Worm (Caenorhabditis elegans): ENCODE measurements around the gene C30G7.5.

The C30G7.5 gene

DNA sequence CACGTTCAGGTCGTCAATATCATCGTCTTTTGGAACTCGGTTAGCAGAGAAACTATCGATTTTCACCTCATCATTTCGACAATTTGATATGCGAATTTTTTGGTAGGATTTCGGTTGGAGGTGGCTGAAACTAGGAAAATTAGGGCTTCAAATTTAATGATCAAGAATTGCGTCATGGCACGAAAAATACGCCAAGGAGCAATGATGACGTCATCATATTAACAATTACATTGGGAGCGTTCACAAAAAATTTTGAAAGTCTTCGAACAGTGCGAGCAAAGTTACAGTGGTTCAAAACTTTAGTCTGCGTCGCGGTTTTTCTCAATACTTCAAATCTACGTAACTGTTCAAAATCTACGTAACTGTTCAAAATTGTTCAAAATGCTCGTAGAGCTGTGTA, 11.6 kb downstream of the C30G7.5 start:
- TF ChIP-seq nhr-28 (tag; optimal IDR thresholded peaks at IDR 0.05) (no peak), ham-2 (GFP tag; optimal IDR thresholded peaks at IDR 0.05) (no peak), bed-3 (GFP tag; optimal IDR thresholded peaks at IDR 0.05) (no peak), zip-8 (tag; optimal IDR thresholded peaks at IDR 0.05) (peak; percentile 96), lin-32 (GFP tag; optimal IDR thresholded peaks at IDR 0.05) (no peak), nhr-237 (tag; optimal IDR thresholded peaks at IDR 0.05) (no peak), lin-13 (tag; optimal IDR thresholded peaks at IDR 0.05) (no peak)

DNA sequence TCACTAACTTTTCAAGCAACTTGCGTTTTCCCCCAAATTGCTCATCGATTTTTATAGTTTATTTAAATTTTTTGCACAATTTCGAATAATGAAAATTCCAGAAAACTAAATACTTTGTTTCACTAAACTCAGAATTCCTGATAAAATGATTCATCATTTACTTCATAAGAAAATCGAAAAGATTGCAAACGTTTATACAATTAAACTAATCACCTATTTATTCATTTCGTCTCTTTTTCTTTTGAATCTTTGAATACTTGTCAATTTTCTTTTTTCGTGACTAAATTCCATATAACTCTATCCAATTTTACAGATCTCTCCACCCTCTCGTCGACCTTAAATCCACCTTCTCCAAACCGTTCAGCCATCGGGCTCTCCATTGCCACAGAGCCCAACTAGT, 17.9 kb downstream of the C30G7.5 start, which contains the start of gene C30G7.2:
Gene C30G7.2 (plus strand): TSS at position 301 of the 400 bp plus-strand sequence.
- TF ChIP-seq blmp-1 (tag; optimal IDR thresholded peaks at IDR 0.05) (no peak), nhr-76 (tag; optimal IDR thresholded peaks at IDR 0.05) (no peak), lsy-2 (tag; optimal IDR thresholded peaks at IDR 0.05) (no peak), ztf-11 (tag; optimal IDR thresholded peaks at IDR 0.05) (no peak)

DNA sequence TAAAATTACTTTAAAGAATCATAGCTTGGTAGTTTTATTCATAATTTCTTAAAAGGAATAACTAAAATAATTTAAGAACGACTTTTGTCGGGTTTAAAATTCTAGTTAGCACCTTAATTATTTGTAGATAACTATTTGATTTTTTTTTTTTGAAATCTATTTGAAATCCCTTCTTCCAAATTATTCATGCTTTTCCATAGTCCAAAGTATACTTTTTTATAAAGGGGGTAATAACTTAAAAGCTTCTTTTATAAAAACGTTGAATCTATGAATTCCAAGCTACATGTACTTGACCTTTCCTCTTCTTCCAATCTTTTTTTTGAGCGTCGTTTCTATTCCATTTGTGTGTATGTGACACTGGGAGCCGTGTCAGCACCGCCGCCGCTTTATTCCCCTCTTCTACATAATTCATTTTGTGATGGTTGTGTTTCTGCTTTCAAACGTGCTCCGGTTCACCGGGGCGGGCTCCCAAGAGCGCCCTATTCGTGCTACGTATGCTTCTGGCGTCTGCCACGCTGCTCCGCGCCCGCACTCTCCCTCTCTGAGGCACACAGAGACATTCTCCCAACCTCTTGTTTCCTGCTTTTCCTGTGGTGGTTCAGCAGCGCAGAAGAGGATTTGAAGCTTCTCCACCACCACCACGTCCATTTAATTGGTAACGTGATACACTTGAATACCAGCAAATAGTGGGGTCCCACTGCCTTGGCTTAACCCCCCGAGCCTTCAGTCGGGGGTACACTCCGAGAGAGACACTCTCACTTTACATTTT, 20.9 kb downstream of the C30G7.5 start:
- TF ChIP-seq ztf-11 (tag; optimal IDR thresholded peaks at IDR 0.05) (no peak), mls-2 (tag; optimal IDR thresholded peaks at IDR 0.05) (no peak), zip-8 (tag; optimal IDR thresholded peaks at IDR 0.05) (no peak), unc-39 (tag; optimal IDR thresholded peaks at IDR 0.05) (no peak), elt-1 (tag; optimal IDR thresholded peaks at IDR 0.05; ENCODE audit: borderline replicate concordance, insufficient read depth) (no peak), nhr-237 (tag; optimal IDR thresholded peaks at IDR 0.05) (no peak)

DNA sequence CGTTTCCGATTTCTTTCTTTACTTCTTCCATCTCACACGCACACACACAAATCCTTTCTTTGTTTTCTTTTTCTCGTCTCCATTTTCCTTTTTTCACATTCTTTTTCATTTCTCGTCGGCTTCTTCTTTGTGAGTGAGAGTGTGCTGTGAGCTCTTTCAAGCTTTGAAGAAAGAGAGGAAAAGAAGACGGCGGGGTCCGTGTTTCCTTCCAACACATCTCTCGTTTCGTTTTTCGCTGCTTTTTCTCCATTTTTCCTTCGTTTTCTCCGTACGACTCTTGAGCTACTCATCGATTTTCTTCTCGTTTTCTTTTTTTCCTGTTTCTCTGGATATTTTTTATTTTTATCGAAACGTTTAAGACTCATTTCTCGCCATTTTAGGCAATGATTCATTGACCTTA, 24.4 kb downstream of the C30G7.5 start:
- TF ChIP-seq elt-1 (tag; optimal IDR thresholded peaks at IDR 0.05; ENCODE audit: borderline replicate concordance, insufficient read depth): no peak
- peak; percentile 15 for TF ChIP-seq ces-1 (GFP tag; optimal IDR thresholded peaks at IDR 0.05)

DNA sequence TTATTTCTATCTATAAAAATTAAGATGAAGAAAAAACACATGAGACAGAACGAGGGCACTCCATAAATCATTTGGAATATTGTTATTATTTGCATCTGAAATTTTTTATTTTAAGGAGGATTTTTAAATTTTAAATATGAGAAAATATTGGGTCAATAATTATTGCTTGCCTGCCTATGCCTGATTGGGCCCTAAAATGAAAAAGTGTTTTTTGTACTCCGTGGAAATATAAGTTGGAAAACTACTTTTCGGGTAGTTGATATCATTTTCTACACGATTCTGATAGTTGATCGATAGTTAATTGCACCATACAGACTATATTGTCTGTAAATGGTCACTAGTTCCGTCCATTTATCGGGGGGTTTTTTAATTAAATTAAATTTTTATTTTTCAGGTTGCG, 26.3 kb downstream of the C30G7.5 start, which contains the start of gene srg-55:
Gene srg-55 (minus strand): TSS at position 101 of the 400 bp plus-strand sequence.
- TF ChIP-seq flh-1 (GFP tag; optimal IDR thresholded peaks at IDR 0.05): no peak
- no peak for TF ChIP-seq pha-4 (tag; optimal IDR thresholded peaks at IDR 0.05)
- no peak for TF ChIP-seq drap-1 (GFP tag; optimal IDR thresholded peaks at IDR 0.05)
- TF ChIP-seq mab-5 (tag; optimal IDR thresholded peaks at IDR 0.05): no peak

DNA sequence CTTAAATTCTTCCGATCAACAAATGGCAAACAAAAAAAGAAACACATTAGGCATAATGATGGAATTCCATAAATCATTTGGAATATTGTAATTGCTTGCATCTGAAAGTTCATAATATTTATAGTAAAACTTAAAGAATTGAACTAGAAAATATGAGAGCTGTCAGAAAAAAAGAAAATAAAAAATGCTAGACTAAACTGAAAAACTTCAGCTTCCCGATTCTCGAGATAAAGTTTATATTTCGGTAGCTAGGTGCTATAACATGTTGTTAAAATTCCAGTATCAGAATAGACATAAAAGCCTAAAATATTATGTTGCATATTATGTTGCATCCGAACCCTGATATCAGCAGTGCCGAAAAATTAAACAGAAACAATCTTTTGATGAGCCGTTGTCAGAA, 30.4 kb downstream of the C30G7.5 start, which contains the start of gene srg-54:
Gene srg-54 (minus strand): TSS at position 101 of the 400 bp plus-strand sequence.
- no peak for TF ChIP-seq ceh-39 (tag; optimal IDR thresholded peaks at IDR 0.05)
- no peak for TF ChIP-seq mab-5 (tag; optimal IDR thresholded peaks at IDR 0.05)
- no peak for TF ChIP-seq nhr-28 (tag; optimal IDR thresholded peaks at IDR 0.05)
- no peak for TF ChIP-seq bed-3 (GFP tag; optimal IDR thresholded peaks at IDR 0.05)
- no peak for TF ChIP-seq unc-120 (tag; optimal IDR thresholded peaks at IDR 0.05; ENCODE audit: poor library complexity, severe bottlenecking)

DNA sequence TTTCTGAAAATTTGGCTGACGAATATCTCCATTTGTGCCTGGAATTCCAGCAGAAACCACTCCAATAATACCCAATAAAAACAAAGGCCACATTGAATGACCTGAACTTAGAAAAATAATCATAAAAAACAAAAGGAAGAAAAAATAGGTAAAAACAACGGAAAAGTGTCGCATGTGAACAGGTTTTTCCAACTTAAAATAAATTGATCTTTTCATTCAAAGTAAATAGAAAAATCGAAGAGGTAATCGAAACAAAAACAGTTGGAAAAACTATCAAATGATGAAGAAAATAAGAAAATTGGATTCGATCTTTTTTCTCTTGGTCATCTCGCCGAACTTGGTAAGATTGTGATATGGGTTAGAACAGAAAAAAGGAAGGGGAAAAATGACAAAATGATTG, 33.0 kb downstream of the C30G7.5 start, which contains the start of gene zmp-4:
Gene zmp-4 (minus strand): TSS at position 101 of the 400 bp plus-strand sequence.
- TF ChIP-seq nhr-2 (tag; optimal IDR thresholded peaks at IDR 0.05) (no peak), bed-3 (GFP tag; optimal IDR thresholded peaks at IDR 0.05) (no peak), elt-1 (tag; optimal IDR thresholded peaks at IDR 0.05; ENCODE audit: borderline replicate concordance, insufficient read depth) (no peak), ceh-83 (GFP tag; optimal IDR thresholded peaks at IDR 0.05) (no peak), ztf-11 (tag; optimal IDR thresholded peaks at IDR 0.05) (no peak), sptf-1 (tag; optimal IDR thresholded peaks at IDR 0.05) (no peak), lin-32 (GFP tag; optimal IDR thresholded peaks at IDR 0.05) (no peak), mab-5 (tag; optimal IDR thresholded peaks at IDR 0.05) (no peak), elt-3 (tag; optimal IDR thresholded peaks at IDR 0.05) (no peak), nhr-76 (tag; optimal IDR thresholded peaks at IDR 0.05) (no peak), pha-4 (tag; optimal IDR thresholded peaks at IDR 0.05) (no peak), lin-13 (tag; optimal IDR thresholded peaks at IDR 0.05) (no peak), hlh-1 (tag; optimal IDR thresholded peaks at IDR 0.05) (no peak), snpc-4 (tag; optimal IDR thresholded peaks at IDR 0.05) (no peak)

All from whole organism, mixed stage, embryonic.